Worm (Caenorhabditis elegans) whole organism, early embryonic: ENCODE data around the gene sups-1.

ENCODE experiments used
- B0310.2 ChIP-seq: sonication (generic microtip); optimal IDR thresholded peaks from 2 replicates; lab custom pipeline; 2016; ENCODE audit warnings: mild to moderate bottlenecking, missing genetic modification characterization, missing compliant biosample characterization
- F13C5.2 ChIP-seq: sonication (generic microtip); optimal IDR thresholded peaks from 2 replicates; lab custom pipeline; 2017; ENCODE audit warnings: mild to moderate bottlenecking, missing genetic modification characterization, inconsistent platforms, missing compliant biosample characterization
- aly-1 ChIP-seq: sonication (generic microtip); optimal IDR thresholded peaks from 2 replicates; lab custom pipeline; 2016; ENCODE audit warnings: missing genetic modification characterization, missing compliant biosample characterization
- ama-1 ChIP-seq: fragments of 150-350 bp; optimal IDR thresholded peaks from 2 replicates; lab custom pipeline; 2014
- ceh-13 ChIP-seq: fragments of 200-800 bp; sonication (Bioruptor generic); optimal IDR thresholded peaks from 2 replicates; lab custom pipeline; 2018; ENCODE audit warnings: mild to moderate bottlenecking, missing genetic modification characterization, missing compliant biosample characterization
- ceh-36 ChIP-seq: sonication (generic microtip); optimal IDR thresholded peaks from 2 replicates; lab custom pipeline; 2016; ENCODE audit warnings: missing genetic modification characterization, inconsistent platforms, missing compliant biosample characterization
- ets-7 ChIP-seq: sonication (generic microtip); optimal IDR thresholded peaks from 2 replicates; lab custom pipeline; 2016; ENCODE audit warnings: missing genotype, missing genetic modification characterization, missing compliant biosample characterization
- flt-1 ChIP-seq: fragments of 200-800 bp; sonication (Bioruptor generic); IDR thresholded peaks from 2 replicates; pipeline ENCODE4 v1.3.6; 2022; ENCODE audit warnings: missing genetic modification characterization, missing compliant biosample characterization
- hmbx-1 ChIP-seq: sonication (generic microtip); optimal IDR thresholded peaks from 2 replicates; lab custom pipeline; 2016; ENCODE audit warnings: mild to moderate bottlenecking, missing genetic modification characterization, missing compliant biosample characterization
- hmg-4 ChIP-seq: fragments of 200-800 bp; sonication (Bioruptor generic); optimal IDR thresholded peaks from 2 replicates; lab custom pipeline; 2018; ENCODE audit warnings: mild to moderate bottlenecking, missing genetic modification characterization, missing compliant biosample characterization
- hnd-1 ChIP-seq: sonication (generic microtip); optimal IDR thresholded peaks from 2 replicates; lab custom pipeline; 2016; ENCODE audit warnings: missing genetic modification characterization, missing compliant biosample characterization
- pes-1 ChIP-seq: fragments of 200-800 bp; sonication (Bioruptor generic); IDR thresholded peaks from 2 replicates; pipeline ENCODE4 v1.3.6; 2022; ENCODE audit warnings: missing genetic modification reagents, missing genetic modification characterization, missing compliant biosample characterization
- scrt-1 ChIP-seq: fragments of 200-800 bp; sonication (Bioruptor generic); IDR thresholded peaks from 2 replicates; pipeline ENCODE4 v1.3.6; 2022; ENCODE audit warnings: missing genetic modification characterization, missing compliant biosample characterization
- sea-1 ChIP-seq: fragments of 200-800 bp; sonication (Bioruptor generic); conservative IDR thresholded peaks from 2 replicates; pipeline ENCODE4 v1.3.6; 2022; ENCODE audit warnings: missing genetic modification characterization, missing compliant biosample characterization
- tbx-11 ChIP-seq: fragments of 200-800 bp; sonication (Bioruptor generic); IDR thresholded peaks from 2 replicates; pipeline ENCODE4 v1.3.6; 2022; ENCODE audit warnings: missing genetic modification characterization, missing compliant biosample characterization
- tbx-37 ChIP-seq: fragments of 200-800 bp; sonication (Bioruptor generic); conservative IDR thresholded peaks from 2 replicates; pipeline ENCODE4 v1.3.6; 2022; ENCODE audit warnings: missing genetic modification reagents, missing genetic modification characterization, missing compliant biosample characterization
- tra-4 ChIP-seq: sonication (generic microtip); optimal IDR thresholded peaks from 2 replicates; lab custom pipeline; 2017; ENCODE audit warnings: missing genetic modification characterization, missing compliant biosample characterization

The sups-1 gene

ce11 chrX:6015096-6015495, 11.1 kb downstream of the sups-1 start, which contains the start of gene C09B8.8:
Gene C09B8.8 (plus strand): TSS chrX:6015492.
- no peak for TF ChIP-seq B0310.2
- TF ChIP-seq hnd-1, result no peak
- TF ChIP-seq ceh-13 (GFP tag; lab: Kevin White, UChicago), result no peak
- no peak for TF ChIP-seq hmg-4 (GFP tag; lab: Kevin White, UChicago)
- TF ChIP-seq tra-4 (tag; lab: Kevin White, UChicago), result no peak
- TF ChIP-seq sea-1 (GFP tag; lab: Robert Waterston, UW), result no peak
- TF ChIP-seq aly-1 (tag; lab: Kevin White, UChicago), result no peak
- TF ChIP-seq ceh-36 (tag; lab: Kevin White, UChicago), result no peak
- no peak for TF ChIP-seq flt-1 (GFP tag; lab: Robert Waterston, UW)
- no peak for TF ChIP-seq hmbx-1 (tag; lab: Kevin White, UChicago)
- TF ChIP-seq ama-1 (lab: Kevin White, UChicago), result no peak
- TF ChIP-seq ets-7, result no peak
- TF ChIP-seq tbx-11 (GFP tag; lab: Robert Waterston, UW), result no peak
- TF ChIP-seq tbx-37, result no peak
- no peak for TF ChIP-seq scrt-1 (GFP tag; lab: Robert Waterston, UW)
- no peak for TF ChIP-seq F13C5.2 (tag; lab: Kevin White, UChicago)

ce11 chrX:6019886-6020469, 16.0 kb downstream of the sups-1 start, which contains the start of gene C09B8.4:
Gene C09B8.4 (minus strand): TSS chrX:6019936.
- no peak for TF ChIP-seq hmg-4 (GFP tag; lab: Kevin White, UChicago)
- TF ChIP-seq B0310.2, result no peak
- TF ChIP-seq tbx-37, result no peak
- TF ChIP-seq pes-1 (GFP tag; lab: Robert Waterston, UW), result no peak
- no peak for TF ChIP-seq hmbx-1 (tag; lab: Kevin White, UChicago)
- TF ChIP-seq scrt-1 (GFP tag; lab: Robert Waterston, UW), result no peak
- no peak for TF ChIP-seq ama-1 (lab: Kevin White, UChicago)
- TF ChIP-seq ets-7, result no peak
- TF ChIP-seq ceh-36 (tag; lab: Kevin White, UChicago), result no peak

- TF ChIP-seq ets-7 (no peak), tbx-37 (no peak), tra-4 (tag; lab: Kevin White, UChicago) (no peak), pes-1 (GFP tag; lab: Robert Waterston, UW) (no peak), ceh-13 (GFP tag; lab: Kevin White, UChicago) (no peak), flt-1 (GFP tag; lab: Robert Waterston, UW) (no peak)
These were observed 16.8 kb downstream of the sups-1 start for ce11 chrX:6020782-6021181.

- TF ChIP-seq ama-1 (lab: Kevin White, UChicago) (no peak), ceh-36 (tag; lab: Kevin White, UChicago) (no peak)
These were observed 18.5 kb downstream of the sups-1 start, which contains the start of gene lelo-3 for ce11 chrX:6022469-6022868. Gene lelo-3 (minus strand): TSS chrX:6022569.

ce11 chrX:6024977-6025376, 21.0 kb downstream of the sups-1 start:
- TF ChIP-seq flt-1 (GFP tag; lab: Robert Waterston, UW), result no peak

ce11 chrX:6026732-6027528, 23.0 kb downstream of the sups-1 start:
- TF ChIP-seq ama-1 (lab: Kevin White, UChicago) (no peak), scrt-1 (GFP tag; lab: Robert Waterston, UW) (no peak), hmg-4 (GFP tag; lab: Kevin White, UChicago) (no peak), aly-1 (tag; lab: Kevin White, UChicago) (no peak), ets-7 (no peak), F13C5.2 (tag; lab: Kevin White, UChicago) (no peak), pes-1 (GFP tag; lab: Robert Waterston, UW) (no peak), hnd-1 (no peak), tbx-37 (no peak), tbx-11 (GFP tag; lab: Robert Waterston, UW) (no peak), ceh-36 (tag; lab: Kevin White, UChicago) (no peak), B0310.2 (no peak), ceh-13 (GFP tag; lab: Kevin White, UChicago) (no peak)

- TF ChIP-seq F13C5.2 (tag; lab: Kevin White, UChicago) (no peak), ceh-36 (tag; lab: Kevin White, UChicago) (no peak), tbx-37 (no peak), scrt-1 (GFP tag; lab: Robert Waterston, UW) (no peak), aly-1 (tag; lab: Kevin White, UChicago) (no peak), flt-1 (GFP tag; lab: Robert Waterston, UW) (no peak), hnd-1 (no peak), hmbx-1 (tag; lab: Kevin White, UChicago) (no peak), sea-1 (GFP tag; lab: Robert Waterston, UW) (no peak)
These were observed 25.1 kb downstream of the sups-1 start for ce11 chrX:6029075-6029474.

ce11 chrX:6031169-6031568, 27.2 kb downstream of the sups-1 start, which contains the start of gene ipp-5:
Gene ipp-5 (plus strand): TSS chrX:6031469.
- TF ChIP-seq B0310.2, result no peak
- no peak for TF ChIP-seq F13C5.2 (tag; lab: Kevin White, UChicago)
- TF ChIP-seq ceh-13 (GFP tag; lab: Kevin White, UChicago), result no peak
